Fruit fly (Drosophila melanogaster) whole organism, pupa: ENCODE results near the gene TAF1B.
A peak's percentile ranks its signal among the peaks of the same experiment; 100 is the strongest.

Experiments used
- CG10348 ChIP-seq: fragments of 200-800 bp; sonication (Bioruptor generic); IDR thresholded peaks from 2 replicates; pipeline ENCODE4 v1.3.6; 2022; ENCODE audit warnings: missing biosample characterization, missing genetic modification characterization
- CG12605 ChIP-seq: fragments of 200-800 bp; sonication (Bioruptor generic); IDR thresholded peaks from 2 replicates; pipeline ENCODE4 v1.3.6; 2022; ENCODE audit warnings: missing biosample characterization, missing genetic modification characterization
- CG13204 ChIP-seq: fragments of 200-800 bp; sonication (Bioruptor generic); optimal IDR thresholded peaks from 2 replicates; lab custom pipeline; 2018; ENCODE audit warnings: missing biosample characterization, mild to moderate bottlenecking, missing genetic modification characterization, moderate library complexity
- CG14655 ChIP-seq: fragments of 200-800 bp; sonication (Bioruptor generic); optimal IDR thresholded peaks from 3 replicates; lab custom pipeline; 2017; ENCODE audit warnings: mild to moderate bottlenecking, missing biosample characterization, missing genetic modification reagents, missing genetic modification characterization
- CG15710 ChIP-seq: fragments of 200-800 bp; sonication (Bioruptor generic); optimal IDR thresholded peaks from 2 replicates; lab custom pipeline; 2018; ENCODE audit warnings: missing biosample characterization, mild to moderate bottlenecking, missing genetic modification characterization, moderate library complexity
- CG32121 ChIP-seq: fragments of 200-800 bp; sonication (Bioruptor generic); IDR thresholded peaks from 2 replicates; pipeline ENCODE4 v1.3.6; 2022; ENCODE audit warnings: missing biosample characterization, missing genetic modification characterization
- CG4496 ChIP-seq: fragments of 200-800 bp; sonication (Bioruptor generic); IDR thresholded peaks from 3 replicates; pipeline ENCODE4 v1.3.6; 2022; ENCODE audit warnings: missing biosample characterization, missing genetic modification characterization
- CG8301 ChIP-seq: fragments of 200-800 bp; sonication (Bioruptor generic); optimal IDR thresholded peaks from 2 replicates; lab custom pipeline; 2018; ENCODE audit warnings: missing biosample characterization, mild to moderate bottlenecking, missing genetic modification characterization
- D1 ChIP-seq: fragments of 200-800 bp; sonication (Bioruptor generic); optimal IDR thresholded peaks from 2 replicates; lab custom pipeline; 2018; ENCODE audit warnings: missing biosample characterization, mild to moderate bottlenecking, missing genetic modification characterization, moderate library complexity
- EcR ChIP-seq: fragments of 200-800 bp; sonication (Bioruptor generic); optimal IDR thresholded peaks from 3 replicates; lab custom pipeline; 2019; ENCODE audit warnings: missing biosample characterization, missing genetic modification characterization, mild to moderate bottlenecking, moderate library complexity, missing genetic modification reagents
- Ets98B ChIP-seq: fragments of 200-800 bp; sonication (Bioruptor generic); IDR thresholded peaks from 2 replicates; pipeline ENCODE4 v1.3.6; 2022; ENCODE audit warnings: missing biosample characterization, missing genetic modification characterization
- Pif1B ChIP-seq: fragments of 200-800 bp; sonication (Bioruptor generic); optimal IDR thresholded peaks from 3 replicates; lab custom pipeline; 2016; ENCODE audit warnings: missing biosample characterization, missing genetic modification characterization
- fd96Ca ChIP-seq: fragments of 200-800 bp; sonication (Bioruptor generic); IDR thresholded peaks from 3 replicates; pipeline ENCODE4 v1.3.6; 2022; ENCODE audit warnings: missing biosample characterization, missing genetic modification characterization
- gl ChIP-seq: fragments of 200-800 bp; sonication (Bioruptor generic); optimal IDR thresholded peaks from 2 replicates; lab custom pipeline; 2018; ENCODE audit warnings: missing biosample characterization, mild to moderate bottlenecking, missing genetic modification characterization

DNA sequence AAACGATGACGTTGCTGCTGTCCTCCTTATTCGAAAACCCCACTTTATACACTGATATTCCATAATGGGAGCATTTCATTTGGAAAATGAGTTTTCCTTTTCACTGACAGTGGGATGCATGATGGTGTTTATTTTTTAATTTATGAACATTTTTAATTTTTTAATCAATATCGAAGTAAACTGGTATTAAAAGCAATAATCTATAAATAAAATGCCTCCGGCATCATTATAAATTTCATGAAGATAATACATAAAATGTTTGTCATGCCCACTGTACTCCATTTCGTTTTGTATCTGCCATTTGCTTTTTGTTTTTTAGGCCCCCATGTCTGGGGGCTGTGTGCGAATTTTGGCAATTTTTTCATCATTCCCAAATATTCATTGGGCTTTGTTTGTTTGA, 13.9 kb downstream of the TAF1B start:
- TF ChIP-seq Ets98B (GFP tag; lab: Robert Waterston, UW) (peak; percentile 87), CG13204 (no peak), fd96Ca (no peak), CG4496 (GFP tag; lab: Robert Waterston, UW) (peak; percentile 80; the same call in 2 of the 3 replicates), CG12605 (GFP tag; lab: Robert Waterston, UW) (peak; percentile 70), CG32121 (GFP tag; lab: Robert Waterston, UW) (peak; percentile 90), EcR (GFP tag; lab: Kevin White, UChicago) (no peak), CG14655 (GFP tag; lab: Kevin White, UChicago) (peak; percentile 59), CG8301 (tag; lab: Kevin White, UChicago) (peak; percentile 64), Pif1B (GFP tag; lab: Kevin White, UChicago) (peak; percentile 43), CG15710 (tag; lab: Kevin White, UChicago) (peak; percentile 40), CG10348 (GFP tag; lab: Robert Waterston, UW) (peak; percentile 38; the same call in 1 of the 2 replicates), gl (tag; lab: Kevin White, UChicago) (no peak), D1 (tag; lab: Kevin White, UChicago) (no peak)
